Worm (Caenorhabditis elegans): ENCODE measurements around the gene ZC53.22.

DNA sequence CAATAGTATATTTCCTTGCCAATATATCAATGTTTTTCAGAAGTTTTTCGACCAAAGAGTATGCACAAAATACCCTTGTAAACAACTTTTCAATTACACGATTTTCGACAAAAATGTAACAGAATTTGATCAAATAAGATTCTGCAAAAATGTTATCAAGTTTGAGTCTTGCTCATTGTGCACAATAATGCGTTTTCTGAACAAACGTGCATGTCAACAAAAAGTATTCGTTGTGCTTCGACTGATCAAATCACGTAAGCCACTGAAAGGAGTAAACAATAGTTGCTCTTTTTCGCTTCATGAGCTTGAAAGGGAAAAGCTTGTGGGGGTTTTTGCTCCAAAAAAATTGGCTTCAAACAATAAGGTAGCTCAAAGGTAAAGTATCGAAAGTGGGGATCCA is 15.2 kb downstream of the ZC53.22 start:
- TF ChIP-seq med-1 (GFP tag; optimal IDR thresholded peaks at IDR 0.05; ENCODE audit: insufficient read depth) (no peak), ztf-29 (GFP tag; IDR thresholded peaks at IDR 0.05) (no peak), ref-1 (GFP tag; conservative IDR thresholded peaks at IDR 0.05) (no peak), tab-1 (GFP tag; IDR thresholded peaks at IDR 0.05) (no peak), klf-2 (GFP tag; conservative IDR thresholded peaks at IDR 0.05) (no peak), cog-1 (tag; optimal IDR thresholded peaks at IDR 0.05) (no peak)
